Worm (Caenorhabditis elegans) whole organism, L1 larva: Measurements from ENCODE around the gene dod-23.
A peak's percentile ranks its signal among the peaks of the same experiment; 100 is the strongest.

Experiments
- C04F5.9 ChIP-seq: sonication (generic microtip); optimal IDR thresholded peaks from 2 replicates; lab custom pipeline; 2016; ENCODE audit warnings: missing genetic modification characterization, missing compliant biosample characterization
- F16B12.6 ChIP-seq: fragments of 150-350 bp; optimal IDR thresholded peaks from 2 replicates; lab custom pipeline; 2014; ENCODE audit warnings: missing biosample characterization, missing genetic modification characterization
- Y116A8C.19 ChIP-seq: sonication (generic microtip); optimal IDR thresholded peaks from 2 replicates; lab custom pipeline; 2016; ENCODE audit warnings: missing compliant biosample characterization, missing genetic modification characterization, borderline replicate concordance
- blmp-1 ChIP-seq: fragments of 150-350 bp; optimal IDR thresholded peaks from 2 replicates; lab custom pipeline; 2014; ENCODE audit warnings: missing biosample characterization, missing genetic modification characterization
- dpl-1 ChIP-seq, 3 experiments: fragments of 150-350 bp in 2 of 3; sonication (generic microtip) in 1 of 3; optimal IDR thresholded peaks; 2 replicates each; lab custom pipeline; 2014 to 2017; ENCODE audit warnings: missing biosample characterization in 3 of 3, missing genetic modification characterization in 3 of 3, missing genetic modification reagents in 3 of 3
- efl-1 ChIP-seq, 4 experiments: fragments of 150-350 bp; optimal IDR thresholded peaks in 3 of 4; peaks in 1 of 4; 1 replicate in 1 of 4; 2 replicates in 3 of 4; lab custom pipeline; 2014; ENCODE audit warnings: missing biosample characterization in 2 of 4, missing genetic modification characterization in 2 of 4, missing genetic modification reagents in 2 of 4
- efl-3 ChIP-seq: fragments of 200-800 bp; sonication (Bioruptor generic); optimal IDR thresholded peaks from 2 replicates; lab custom pipeline; 2018; ENCODE audit warnings: mild to moderate bottlenecking, missing genetic modification characterization, missing compliant biosample characterization
- egl-13 ChIP-seq: sonication (generic microtip); optimal IDR thresholded peaks from 2 replicates; lab custom pipeline; 2016; ENCODE audit warnings: missing genotype, missing genetic modification reagents, missing genetic modification characterization, missing compliant biosample characterization
- elt-3 ChIP-seq, 6 experiments: fragments of 150-350 bp in 1 of 6; sonication (generic microtip); optimal IDR thresholded peaks; 2 replicates each; lab custom pipeline; 2017 to 2018; ENCODE audit warnings: missing biosample characterization in 6 of 6, missing genetic modification characterization in 6 of 6, inconsistent platforms in 1 of 6
- ets-5 ChIP-seq: fragments of 200-800 bp; sonication (Bioruptor generic); IDR thresholded peaks from 2 replicates; pipeline ENCODE4 v1.3.6; 2022; ENCODE audit warnings: missing genetic modification characterization, missing compliant biosample characterization
- fkh-10 ChIP-seq: sonication (generic microtip); optimal IDR thresholded peaks from 2 replicates; lab custom pipeline; 2017; ENCODE audit warnings: missing biosample characterization, missing genetic modification reagents, missing genetic modification characterization
- fos-1 ChIP-seq: fragments of 150-350 bp; optimal IDR thresholded peaks from 2 replicates; lab custom pipeline; 2014; ENCODE audit warnings: missing biosample characterization, missing genetic modification characterization
- hlh-17 ChIP-seq: fragments of 200-800 bp; sonication (Bioruptor generic); optimal IDR thresholded peaks from 2 replicates; lab custom pipeline; 2018; ENCODE audit warnings: missing genetic modification characterization, mild to moderate bottlenecking, missing compliant biosample characterization, moderate library complexity, borderline replicate concordance
- isw-1 ChIP-seq: fragments of 200-800 bp; sonication (Bioruptor generic); IDR thresholded peaks from 2 replicates; pipeline ENCODE4 v1.3.6; 2022; ENCODE audit warnings: missing genetic modification characterization, missing compliant biosample characterization
- jun-1 ChIP-seq: fragments of 150-350 bp; optimal IDR thresholded peaks from 2 replicates; lab custom pipeline; 2014; ENCODE audit warnings: missing biosample characterization, missing genetic modification reagents, missing genetic modification characterization
- lin-13 ChIP-seq: fragments of 150-350 bp; optimal IDR thresholded peaks from 2 replicates; lab custom pipeline; 2014; ENCODE audit warnings: missing biosample characterization, missing genetic modification reagents, missing genetic modification characterization
- lin-14 ChIP-seq: fragments of 200-800 bp; sonication (Bioruptor generic); optimal IDR thresholded peaks from 2 replicates; lab custom pipeline; 2018; ENCODE audit warnings: mild to moderate bottlenecking, missing genetic modification characterization, moderate library complexity, missing compliant biosample characterization
- lin-15B ChIP-seq: fragments of 150-350 bp; sonication (generic microtip); optimal IDR thresholded peaks from 3 replicates; lab custom pipeline; 2014; ENCODE audit warnings: missing biosample characterization, missing genetic modification characterization
- lin-35 ChIP-seq, 2 experiments: fragments of 150-350 bp; optimal IDR thresholded peaks; 2 replicates each; lab custom pipeline; 2014; ENCODE audit warnings: missing biosample characterization in 2 of 2, missing genetic modification characterization in 2 of 2, missing genetic modification reagents in 2 of 2
- lir-3 ChIP-seq: sonication (generic microtip); optimal IDR thresholded peaks from 2 replicates; lab custom pipeline; 2016; ENCODE audit warnings: mild to moderate bottlenecking, missing genetic modification characterization, moderate library complexity, missing compliant biosample characterization; ENCODE audit not compliant: poor library complexity
- lsy-2 ChIP-seq, 2 experiments: fragments of 150-350 bp; optimal IDR thresholded peaks; 2 replicates each; lab custom pipeline; 2014; ENCODE audit warnings: missing biosample characterization in 2 of 2, missing genetic modification characterization in 2 of 2
- mdl-1 ChIP-seq, 2 experiments: fragments of 150-350 bp; optimal IDR thresholded peaks; 2 replicates each; lab custom pipeline; 2014 to 2017; ENCODE audit warnings: missing biosample characterization in 2 of 2, missing genetic modification characterization in 2 of 2, inconsistent platforms in 1 of 2
- mep-1 ChIP-seq: fragments of 150-350 bp; optimal IDR thresholded peaks from 2 replicates; lab custom pipeline; 2014; ENCODE audit warnings: missing biosample characterization, missing genetic modification characterization
- nhr-237 ChIP-seq: fragments of 150-350 bp; optimal IDR thresholded peaks from 2 replicates; lab custom pipeline; 2014; ENCODE audit warnings: missing biosample characterization, missing genetic modification characterization
- nhr-76 ChIP-seq: sonication (generic microtip); optimal IDR thresholded peaks from 2 replicates; lab custom pipeline; 2017; ENCODE audit warnings: missing biosample characterization, missing genetic modification characterization
- nhr-77 ChIP-seq: fragments of 150-350 bp; optimal IDR thresholded peaks from 2 replicates; lab custom pipeline; 2014; ENCODE audit warnings: missing biosample characterization, missing genetic modification characterization
- nhr-85 ChIP-seq: sonication (generic microtip); peaks from one replicate; lab custom pipeline; 2016; ENCODE audit warnings: missing genetic modification characterization, inconsistent platforms, missing compliant biosample characterization
- nhr-90 ChIP-seq: sonication (generic microtip); optimal IDR thresholded peaks from 2 replicates; lab custom pipeline; 2016; ENCODE audit warnings: mild to moderate bottlenecking, missing genetic modification characterization, missing compliant biosample characterization; ENCODE audit not compliant: poor library complexity
- pag-3 ChIP-seq: sonication (generic microtip); optimal IDR thresholded peaks from 2 replicates; lab custom pipeline; 2017; ENCODE audit warnings: missing genetic modification characterization, mild to moderate bottlenecking, missing compliant biosample characterization, antibody characterized with exemption, borderline replicate concordance; ENCODE audit not compliant: insufficient read depth
- pqm-1 ChIP-seq: sonication (generic microtip); optimal IDR thresholded peaks from 3 replicates; lab custom pipeline; 2017; ENCODE audit warnings: missing biosample characterization, missing genetic modification characterization
- rnt-1 ChIP-seq: sonication (generic microtip); optimal IDR thresholded peaks from 2 replicates; lab custom pipeline; 2016; ENCODE audit warnings: mild to moderate bottlenecking, missing genetic modification characterization, moderate library complexity, missing compliant biosample characterization
- snpc-4 ChIP-seq: fragments of 150-350 bp; optimal IDR thresholded peaks from 2 replicates; lab custom pipeline; 2014; ENCODE audit warnings: missing biosample characterization, missing genetic modification characterization
- snu-23 ChIP-seq: sonication (generic microtip); optimal IDR thresholded peaks from 2 replicates; lab custom pipeline; 2016; ENCODE audit warnings: missing genetic modification characterization, missing compliant biosample characterization
- sox-4 ChIP-seq: sonication (generic microtip); optimal IDR thresholded peaks from 2 replicates; lab custom pipeline; 2016; ENCODE audit warnings: missing genetic modification characterization, missing compliant biosample characterization
- sup-37 ChIP-seq: fragments of 200-800 bp; sonication (Bioruptor generic); optimal IDR thresholded peaks from 2 replicates; lab custom pipeline; 2018; ENCODE audit warnings: mild to moderate bottlenecking, missing genetic modification characterization, missing compliant biosample characterization
- tlp-1 ChIP-seq: fragments of 150-350 bp; optimal IDR thresholded peaks from 2 replicates; lab custom pipeline; 2014; ENCODE audit warnings: missing biosample characterization, missing genetic modification characterization
- xbp-1 ChIP-seq: sonication (generic microtip); optimal IDR thresholded peaks from 2 replicates; lab custom pipeline; 2016; ENCODE audit warnings: missing genetic modification characterization, missing compliant biosample characterization

Gene dod-23

DNA sequence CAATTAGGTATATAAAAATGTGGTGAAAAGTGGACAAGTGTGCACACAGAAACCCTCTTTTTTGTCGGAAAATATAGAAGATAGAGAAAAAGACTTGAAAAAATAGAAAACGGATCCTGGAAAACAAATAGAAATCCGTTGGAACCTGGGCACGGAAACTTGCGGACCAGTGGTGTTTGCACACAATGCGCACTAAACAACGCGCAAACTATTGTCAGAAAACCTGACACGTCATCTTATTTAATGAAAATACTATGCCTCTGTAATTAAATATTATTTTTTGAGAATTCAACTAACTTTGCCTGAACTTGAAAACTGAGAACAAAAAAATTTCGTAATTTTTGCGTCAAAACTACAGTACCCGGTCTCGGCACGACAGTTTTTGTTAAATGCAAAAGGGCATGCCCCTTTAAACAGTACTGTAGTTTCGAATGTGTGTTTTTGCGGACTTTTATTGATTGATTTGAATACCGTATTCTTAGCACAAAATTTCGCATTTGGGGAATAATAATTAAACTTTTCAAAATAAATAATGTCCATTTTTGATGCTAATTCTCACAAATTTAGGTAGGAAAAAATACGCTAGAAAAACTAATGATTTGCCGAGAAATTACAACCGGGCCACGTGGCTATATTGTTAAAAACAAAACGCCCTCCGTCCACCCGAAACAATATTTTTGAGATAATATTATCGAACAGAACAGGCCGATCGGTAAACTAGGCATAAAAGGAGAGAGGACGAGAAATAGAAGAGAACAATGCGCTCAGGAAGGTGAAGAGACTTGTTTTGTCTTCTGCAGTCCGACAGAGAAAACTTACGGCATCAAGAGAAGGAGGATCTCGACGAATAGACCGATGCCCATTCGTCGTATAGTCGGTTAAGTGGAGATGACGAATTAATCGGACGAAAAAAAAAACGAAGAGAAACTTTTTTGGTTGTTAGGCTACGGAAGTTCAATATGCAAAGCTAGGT, 30.3 kb upstream of the dod-23 start:
- TF ChIP-seq mep-1 (tag; lab: Kevin White, UChicago) (peak; percentile 68), C04F5.9 (tag; lab: Kevin White, UChicago) (no peak), snu-23 (GFP tag; lab: Kevin White, UChicago) (peak; percentile 36), efl-1 (optimal IDR thresholded peaks at IDR 0.05; lab: Kevin White, UChicago) (peak; percentile 12 to 40), efl-1 (GFP tag; optimal IDR thresholded peaks at IDR 0.05 in 1 of 2; lab: Kevin White, UChicago) (peak in 1 of 2 experiments; percentile 26), lsy-2 (tag; optimal IDR thresholded peaks at IDR 0.05; lab: Kevin White, UChicago) (peak in 1 of 2 experiments; percentile 41), lir-3 (tag; lab: Kevin White, UChicago) (no peak), dpl-1 (GFP tag; optimal IDR thresholded peaks at IDR 0.05; lab: Kevin White, UChicago) (peak in 2 of 3 experiments; percentile 20 to 42), fkh-10 (GFP tag; lab: Kevin White, UChicago) (no peak), blmp-1 (tag; lab: Kevin White, UChicago) (peak; percentile 79), pqm-1 (tag; lab: Kevin White, UChicago) (no peak), jun-1 (tag; lab: Kevin White, UChicago) (no peak), nhr-85 (tag; lab: Kevin White, UChicago) (peak; percentile 59), sox-4 (tag; lab: Kevin White, UChicago) (no peak), hlh-17 (GFP tag; lab: Kevin White, UChicago) (no peak), nhr-90 (tag; lab: Kevin White, UChicago) (no peak), lin-35 (GFP tag; optimal IDR thresholded peaks at IDR 0.05; lab: Kevin White, UChicago) (peak; percentile 23 to 35), lin-13 (GFP tag; lab: Kevin White, UChicago) (no peak), F16B12.6 (tag; lab: Kevin White, UChicago) (peak; percentile 84), xbp-1 (tag; lab: Kevin White, UChicago) (peak; percentile 38), isw-1 (GFP tag; lab: Robert Waterston, UW) (no peak), rnt-1 (no peak), snpc-4 (tag; lab: Kevin White, UChicago) (no peak), lin-14 (GFP tag; lab: Kevin White, UChicago) (peak; percentile 47)
- TF ChIP-seq, all 84 proteins: peak for 11

- TF ChIP-seq sup-37 (GFP tag; lab: Kevin White, UChicago) (no peak), nhr-76 (tag; lab: Kevin White, UChicago) (no peak), rnt-1 (no peak), nhr-85 (tag; lab: Kevin White, UChicago) (no peak), efl-3 (no peak), egl-13 (tag; lab: Kevin White, UChicago) (no peak), pqm-1 (tag; lab: Kevin White, UChicago) (no peak), jun-1 (tag; lab: Kevin White, UChicago) (no peak), xbp-1 (tag; lab: Kevin White, UChicago) (no peak), elt-3 (tag; optimal IDR thresholded peaks at IDR 0.05; lab: Kevin White, UChicago) (no peak), isw-1 (GFP tag; lab: Robert Waterston, UW) (no peak), pag-3 (tag; lab: Kevin White, UChicago) (no peak), nhr-237 (tag; lab: Kevin White, UChicago) (no peak), mdl-1 (tag; optimal IDR thresholded peaks at IDR 0.05; lab: Kevin White, UChicago) (no peak), fos-1 (tag; lab: Kevin White, UChicago) (no peak), lin-15B (tag; lab: Kevin White, UChicago) (no peak), blmp-1 (tag; lab: Kevin White, UChicago) (no peak), nhr-77 (no peak)
These were observed 29.7 kb upstream of the dod-23 start, which contains the start of gene F14E5.2 for ce11 chrII:8428758-8428946. TSS of gene F14E5.2 (minus strand) at chrII:8428858.

DNA sequence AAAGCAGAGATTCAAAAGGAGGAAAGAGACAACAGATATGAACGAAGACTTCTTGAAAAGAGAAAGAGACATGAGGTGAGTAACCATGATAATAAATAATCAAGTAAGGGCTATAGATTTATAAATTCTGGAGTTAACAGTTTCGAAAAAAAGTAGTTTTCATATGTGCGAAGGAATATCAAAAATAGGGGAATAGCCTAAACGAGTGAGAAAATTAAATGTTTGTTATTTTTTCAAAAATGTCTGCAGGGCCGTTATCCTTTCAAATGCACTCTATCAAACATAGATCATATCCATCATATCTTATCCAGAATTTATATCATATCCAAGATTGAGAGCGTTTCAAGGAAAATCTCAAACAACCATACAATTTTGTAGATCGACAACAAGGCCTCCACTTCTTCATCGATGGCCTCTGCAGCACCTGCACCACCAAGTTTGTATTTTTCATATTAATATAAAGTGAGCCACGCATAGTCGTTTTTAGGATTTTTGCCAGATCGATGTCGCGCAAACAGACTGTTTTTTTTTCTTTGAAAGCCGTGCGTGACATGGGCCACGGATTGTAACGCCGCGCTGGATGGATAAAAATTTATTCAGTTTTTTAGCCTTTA, 21.9 kb upstream of the dod-23 start:
- TF ChIP-seq snu-23 (GFP tag; lab: Kevin White, UChicago) (no peak), mep-1 (tag; lab: Kevin White, UChicago) (no peak), nhr-77 (no peak), sup-37 (GFP tag; lab: Kevin White, UChicago) (no peak), ets-5 (no peak), lsy-2 (tag; optimal IDR thresholded peaks at IDR 0.05; lab: Kevin White, UChicago) (peak in 1 of 2 experiments; percentile 48), tlp-1 (tag; lab: Kevin White, UChicago) (peak; percentile 90), Y116A8C.19 (no peak), fos-1 (tag; lab: Kevin White, UChicago) (no peak), F16B12.6 (tag; lab: Kevin White, UChicago) (no peak), fkh-10 (GFP tag; lab: Kevin White, UChicago) (no peak)
